Worm (Caenorhabditis elegans) whole organism, L4 larva: ENCODE data around the gene mrpl-32.
A peak's percentile ranks its signal among the peaks of the same experiment; 100 is the strongest.

Source experiments
- F10B5.3 ChIP-seq: sonication (generic microtip); optimal IDR thresholded peaks from 2 replicates; lab custom pipeline; 2016; ENCODE audit warnings: mild to moderate bottlenecking, missing genetic modification characterization, missing compliant biosample characterization
- F26F4.8 ChIP-seq: fragments of 200-800 bp; sonication (Bioruptor generic); conservative IDR thresholded peaks from 2 replicates; pipeline ENCODE4 v1.3.6; 2022; ENCODE audit warnings: missing genetic modification characterization, missing compliant biosample characterization
- F37D6.2 ChIP-seq: sonication (generic microtip); optimal IDR thresholded peaks from 2 replicates; lab custom pipeline; 2016; ENCODE audit warnings: mild to moderate bottlenecking, missing genetic modification characterization, missing compliant biosample characterization
- T20F7.1 ChIP-seq: fragments of 200-800 bp; sonication (Bioruptor generic); optimal IDR thresholded peaks from 2 replicates; lab custom pipeline; 2018; ENCODE audit warnings: mild to moderate bottlenecking, missing genetic modification characterization, missing compliant biosample characterization
- T26A8.4 ChIP-seq: fragments of 200-800 bp; sonication (Bioruptor generic); IDR thresholded peaks from 2 replicates; pipeline ENCODE4 v1.3.6; 2022; ENCODE audit warnings: missing genetic modification characterization, missing compliant biosample characterization
- ceh-28 ChIP-seq: fragments of 150-350 bp; optimal IDR thresholded peaks from 2 replicates; lab custom pipeline; 2014; ENCODE audit warnings: missing biosample characterization, missing genetic modification reagents, missing genetic modification characterization
- ceh-32 ChIP-seq: sonication (generic microtip); optimal IDR thresholded peaks from 2 replicates; lab custom pipeline; 2016; ENCODE audit warnings: mild to moderate bottlenecking, missing genetic modification characterization, missing compliant biosample characterization; ENCODE audit not compliant: poor library complexity
- ces-1 ChIP-seq: fragments of 150-350 bp; sonication (generic microtip); optimal IDR thresholded peaks from 4 replicates; lab custom pipeline; 2014; ENCODE audit warnings: missing biosample characterization, missing genetic modification reagents, missing genetic modification characterization
- daf-16 ChIP-seq, 3 experiments: sonication (generic microtip); optimal IDR thresholded peaks; 2 replicates each; lab custom pipeline; 2016 to 2017; ENCODE audit warnings: missing genetic modification characterization in 3 of 3, missing genetic modification reagents in 3 of 3, mild to moderate bottlenecking in 2 of 3, missing compliant biosample characterization in 2 of 3, missing biosample characterization in 1 of 3, moderate library complexity in 1 of 3
- daf-8 ChIP-seq: fragments of 200-800 bp; sonication (Bioruptor generic); IDR thresholded peaks from 2 replicates; pipeline ENCODE4 v1.3.6; 2022; ENCODE audit warnings: missing genetic modification characterization, missing compliant biosample characterization
- dpl-1 ChIP-seq: fragments of 150-350 bp; optimal IDR thresholded peaks from 2 replicates; lab custom pipeline; 2014; ENCODE audit warnings: missing biosample characterization, missing genetic modification reagents, missing genetic modification characterization
- dve-1 ChIP-seq: sonication (generic microtip); optimal IDR thresholded peaks from 2 replicates; lab custom pipeline; 2017; ENCODE audit warnings: antibody characterized with exemption, mild to moderate bottlenecking, missing genetic modification characterization, missing compliant biosample characterization; ENCODE audit not compliant: insufficient read depth
- egl-27 ChIP-seq: sonication (generic microtip); optimal IDR thresholded peaks from 3 replicates; lab custom pipeline; 2017; ENCODE audit warnings: missing biosample characterization, missing genetic modification reagents, missing genetic modification characterization
- egl-43 ChIP-seq: fragments of 200-800 bp; sonication (Bioruptor generic); IDR thresholded peaks from 2 replicates; pipeline ENCODE4 v1.3.6; 2022; ENCODE audit warnings: missing genetic modification reagents, missing genetic modification characterization, missing compliant biosample characterization
- fkh-10 ChIP-seq: fragments of 150-350 bp; optimal IDR thresholded peaks from 2 replicates; lab custom pipeline; 2014; ENCODE audit warnings: missing biosample characterization, missing genetic modification reagents, missing genetic modification characterization
- fos-1 ChIP-seq: fragments of 150-350 bp; optimal IDR thresholded peaks from 2 replicates; lab custom pipeline; 2014; ENCODE audit warnings: missing biosample characterization, missing genetic modification characterization
- hlh-11 ChIP-seq: fragments of 200-800 bp; sonication (Bioruptor generic); optimal IDR thresholded peaks from 2 replicates; lab custom pipeline; 2018; ENCODE audit warnings: mild to moderate bottlenecking, missing genetic modification characterization, missing compliant biosample characterization
- hmg-1.1 ChIP-seq: fragments of 200-800 bp; sonication (Bioruptor generic); IDR thresholded peaks from 2 replicates; pipeline ENCODE4 v1.3.6; 2022; ENCODE audit warnings: missing genetic modification reagents, missing genetic modification characterization, missing compliant biosample characterization
- jun-1 ChIP-seq: fragments of 150-350 bp; optimal IDR thresholded peaks from 2 replicates; lab custom pipeline; 2014; ENCODE audit warnings: missing biosample characterization, missing genetic modification reagents, missing genetic modification characterization
- lim-7 ChIP-seq: fragments of 200-800 bp; sonication (Bioruptor generic); IDR thresholded peaks from 2 replicates; pipeline ENCODE4 v1.3.6; 2022; ENCODE audit warnings: missing genetic modification characterization, missing compliant biosample characterization
- lin-1 ChIP-seq: fragments of 200-800 bp; sonication (Bioruptor generic); IDR thresholded peaks from 2 replicates; pipeline ENCODE4 v1.3.6; 2022; ENCODE audit warnings: missing genetic modification reagents, missing genetic modification characterization, missing compliant biosample characterization
- lin-39 ChIP-seq: fragments of 150-350 bp; optimal IDR thresholded peaks from 2 replicates; lab custom pipeline; 2014; ENCODE audit warnings: missing biosample characterization, missing genetic modification reagents, missing genetic modification characterization
- lir-3 ChIP-seq: sonication (generic microtip); optimal IDR thresholded peaks from 2 replicates; lab custom pipeline; 2016; ENCODE audit warnings: mild to moderate bottlenecking, missing genetic modification characterization, missing compliant biosample characterization
- lsy-2 ChIP-seq, 2 experiments: fragments of 150-350 bp in 1 of 2; sonication (generic microtip) in 1 of 2; optimal IDR thresholded peaks; 2 replicates each; lab custom pipeline; 2014 to 2017; ENCODE audit warnings: missing biosample characterization in 2 of 2, missing genetic modification characterization in 2 of 2
- madf-9 ChIP-seq: fragments of 200-800 bp; sonication (Bioruptor generic); conservative IDR thresholded peaks from 2 replicates; pipeline ENCODE4 v1.3.6; 2022; ENCODE audit warnings: missing genetic modification reagents, missing genetic modification characterization, missing compliant biosample characterization
- mdl-1 ChIP-seq, 2 experiments: fragments of 150-350 bp in 1 of 2; sonication (generic microtip) in 1 of 2; optimal IDR thresholded peaks; 2 replicates each; lab custom pipeline; 2014 to 2017; ENCODE audit warnings: missing biosample characterization in 2 of 2, missing genetic modification characterization in 2 of 2
- mdt-29 ChIP-seq: fragments of 200-800 bp; sonication (Bioruptor generic); IDR thresholded peaks from 2 replicates; pipeline ENCODE4 v1.3.6; 2022; ENCODE audit warnings: missing genetic modification reagents, missing genetic modification characterization, missing compliant biosample characterization
- mep-1 ChIP-seq: fragments of 150-350 bp; sonication (generic microtip); optimal IDR thresholded peaks from 3 replicates; lab custom pipeline; 2014; ENCODE audit warnings: missing biosample characterization, missing genetic modification characterization
- mes-2 ChIP-seq: sonication (generic microtip); optimal IDR thresholded peaks from 2 replicates; lab custom pipeline; 2016; ENCODE audit warnings: missing genotype, mild to moderate bottlenecking, missing genetic modification characterization, missing compliant biosample characterization; ENCODE audit not compliant: poor library complexity, severe bottlenecking
- mxl-3 ChIP-seq: fragments of 200-800 bp; sonication (Bioruptor generic); optimal IDR thresholded peaks from 2 replicates; lab custom pipeline; 2018; ENCODE audit warnings: mild to moderate bottlenecking, missing genetic modification characterization, missing compliant biosample characterization
- nhr-102 ChIP-seq: sonication (generic microtip); optimal IDR thresholded peaks from 2 replicates; lab custom pipeline; 2016; ENCODE audit warnings: mild to moderate bottlenecking, missing genetic modification characterization, moderate library complexity, missing compliant biosample characterization
- nhr-111 ChIP-seq: fragments of 200-800 bp; sonication (Bioruptor generic); optimal IDR thresholded peaks from 2 replicates; lab custom pipeline; 2018; ENCODE audit warnings: mild to moderate bottlenecking, missing genetic modification characterization, missing compliant biosample characterization
- nhr-28 ChIP-seq: fragments of 150-350 bp; optimal IDR thresholded peaks from 2 replicates; lab custom pipeline; 2014; ENCODE audit warnings: missing biosample characterization, missing genetic modification characterization
- nhr-6 ChIP-seq: fragments of 150-350 bp; optimal IDR thresholded peaks from 2 replicates; lab custom pipeline; 2014; ENCODE audit warnings: missing biosample characterization, missing genetic modification characterization
- pha-4 ChIP-seq, 2 experiments: fragments of 150-350 bp in 1 of 2; fragments of 200-800 bp in 1 of 2; sonication (Bioruptor generic) in 1 of 2; IDR thresholded peaks in 1 of 2; optimal IDR thresholded peaks in 1 of 2; 2 replicates each; pipeline versions ENCODE4 v1.3.6 to Lab custom; 2014 to 2022; ENCODE audit warnings: missing genetic modification characterization in 2 of 2, missing genetic modification reagents in 2 of 2, missing biosample characterization in 1 of 2, missing compliant biosample characterization in 1 of 2
- php-3 ChIP-seq: fragments of 200-800 bp; sonication (Bioruptor generic); IDR thresholded peaks from 2 replicates; pipeline ENCODE4 v1.3.6; 2022; ENCODE audit warnings: missing genetic modification reagents, missing genetic modification characterization, missing compliant biosample characterization
- pqm-1 ChIP-seq: sonication (generic microtip); optimal IDR thresholded peaks from 2 replicates; lab custom pipeline; 2017; ENCODE audit warnings: missing biosample characterization, missing genetic modification characterization
- rbr-2 ChIP-seq: sonication (generic microtip); optimal IDR thresholded peaks from 2 replicates; lab custom pipeline; 2016; ENCODE audit warnings: missing genotype, missing genetic modification characterization, missing compliant biosample characterization
- saeg-2 ChIP-seq: fragments of 200-800 bp; sonication (Bioruptor generic); IDR thresholded peaks from 2 replicates; pipeline ENCODE4 v1.3.6; 2022; ENCODE audit warnings: missing genetic modification reagents, missing genetic modification characterization, missing compliant biosample characterization
- sdz-12 ChIP-seq: fragments of 200-800 bp; sonication (Bioruptor generic); optimal IDR thresholded peaks from 2 replicates; lab custom pipeline; 2018; ENCODE audit warnings: mild to moderate bottlenecking, missing genetic modification characterization, missing compliant biosample characterization
- spr-1 ChIP-seq: sonication (generic microtip); optimal IDR thresholded peaks from 2 replicates; lab custom pipeline; 2016; ENCODE audit warnings: mild to moderate bottlenecking, missing genetic modification characterization, missing compliant biosample characterization
- spr-3 ChIP-seq: fragments of 200-800 bp; sonication (Bioruptor generic); optimal IDR thresholded peaks from 2 replicates; lab custom pipeline; 2018; ENCODE audit warnings: mild to moderate bottlenecking, missing genetic modification characterization, missing compliant biosample characterization
- unc-130 ChIP-seq: sonication (generic microtip); optimal IDR thresholded peaks from 2 replicates; lab custom pipeline; 2016; ENCODE audit warnings: missing genetic modification reagents, missing genetic modification characterization, missing compliant biosample characterization
- unc-39 ChIP-seq: sonication (generic microtip); optimal IDR thresholded peaks from 2 replicates; lab custom pipeline; 2017; ENCODE audit warnings: missing biosample characterization, missing genetic modification characterization
- unc-62 ChIP-seq, 3 experiments: fragments of 150-350 bp in 1 of 3; sonication (generic microtip); optimal IDR thresholded peaks in 2 of 3; peaks in 1 of 3; 1 replicate in 1 of 3; 2 replicates in 2 of 3; lab custom pipeline; 2014 to 2017; ENCODE audit warnings: missing biosample characterization in 3 of 3, missing genetic modification characterization in 3 of 3, missing genetic modification reagents in 3 of 3, missing genotype in 1 of 3
- vab-7 ChIP-seq: fragments of 200-800 bp; sonication (Bioruptor generic); IDR thresholded peaks from 2 replicates; pipeline ENCODE4 v1.3.6; 2022; ENCODE audit warnings: missing genetic modification reagents, missing genetic modification characterization, missing compliant biosample characterization

mrpl-32 gene

DNA sequence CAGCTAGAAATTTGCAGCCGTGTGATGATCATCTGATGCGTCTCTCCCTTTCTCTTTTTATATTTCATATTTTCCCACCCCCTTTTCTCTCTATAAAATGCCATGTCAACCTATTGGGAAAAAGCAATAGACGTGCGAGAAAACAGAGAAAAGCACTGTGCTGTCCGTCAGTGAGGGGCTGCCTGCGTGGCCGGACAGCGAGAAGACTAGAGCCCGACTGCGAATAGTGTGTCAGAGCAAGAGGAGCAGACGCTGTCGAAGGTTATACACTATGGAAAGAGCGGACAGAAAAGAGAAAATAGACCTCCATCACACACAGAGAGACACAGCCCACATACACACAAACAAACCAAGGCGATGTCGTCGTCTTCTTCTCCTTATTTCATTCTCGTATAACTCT lies 24.5 kb upstream of the mrpl-32 start (continued):
- TF ChIP-seq ceh-28 (tag; lab: Kevin White, UChicago) = no peak
- peak; percentile 90 for TF ChIP-seq dve-1 (tag; lab: Kevin White, UChicago)
- 0 out of 2 replicates have a peak, but pooled peaks have one; percentile 31 for TF ChIP-seq lin-1
- TF ChIP-seq spr-3 (GFP tag; lab: Kevin White, UChicago) = no peak
- no peak for TF ChIP-seq F26F4.8 (GFP tag; lab: Robert Waterston, UW)
- TF ChIP-seq T26A8.4 = peak; percentile 64
- TF ChIP-seq unc-39 = no peak
- TF ChIP-seq sdz-12 (GFP tag; lab: Kevin White, UChicago) = no peak
- TF ChIP-seq nhr-102 (tag; lab: Kevin White, UChicago) = peak; percentile 66
- TF ChIP-seq spr-1 (tag; lab: Kevin White, UChicago) = peak; percentile 61
- TF ChIP-seq lin-39 (tag; lab: Kevin White, UChicago) = no peak
- TF ChIP-seq pqm-1 (tag; lab: Kevin White, UChicago) = peak; percentile 40
- 0 out of 2 replicates have a peak, but pooled peaks have one; percentile 6 for TF ChIP-seq php-3 (GFP tag; lab: Robert Waterston, UW)
- TF ChIP-seq nhr-111 (GFP tag; lab: Kevin White, UChicago) = no peak
- TF ChIP-seq mdt-29 (GFP tag; lab: Robert Waterston, UW) = 0 out of 2 replicates have a peak, but pooled peaks have one; percentile 42
- TF ChIP-seq F37D6.2 = peak; percentile 30
- TF ChIP-seq dpl-1 (GFP tag; lab: Kevin White, UChicago) = peak; percentile 27
- peak; percentile 64 to 81 for TF ChIP-seq lsy-2 (tag; optimal IDR thresholded peaks at IDR 0.05; lab: Kevin White, UChicago)
- peak in 1 of 2 experiments; percentile 97 for TF ChIP-seq unc-62 (GFP tag; optimal IDR thresholded peaks at IDR 0.05 in 1 of 2; lab: Kevin White, UChicago)
- no peak for TF ChIP-seq unc-62 (tag; optimal IDR thresholded peaks at IDR 0.05; lab: Kevin White, UChicago)
- TF ChIP-seq nhr-28 (tag; lab: Kevin White, UChicago) = peak; percentile 87
- TF ChIP-seq daf-8 (GFP tag; lab: Robert Waterston, UW) = no peak
- peak; percentile 49; the same call in 1 of the 2 replicates for TF ChIP-seq lim-7
- TF ChIP-seq egl-43 = peak; percentile 76
- TF ChIP-seq F10B5.3 (tag; lab: Kevin White, UChicago) = no peak
- TF ChIP-seq mxl-3 = peak; percentile 69
- TF ChIP-seq T20F7.1 (GFP tag; lab: Kevin White, UChicago) = peak; percentile 82
- peak; percentile 79 for TF ChIP-seq mes-2 (tag; lab: Kevin White, UChicago)
- no peak for TF ChIP-seq saeg-2
- peak; percentile 71; the same call in 1 of the 2 replicates for TF ChIP-seq hmg-1.1 (GFP tag; lab: Robert Waterston, UW)
- TF ChIP-seq fos-1 (tag; lab: Kevin White, UChicago) = no peak
- TF ChIP-seq lir-3 (tag; lab: Kevin White, UChicago) = no peak
- no peak for TF ChIP-seq egl-27 (tag; lab: Kevin White, UChicago)
- no peak for TF ChIP-seq fkh-10 (GFP tag; lab: Kevin White, UChicago)
- peak; percentile 58 for TF ChIP-seq pha-4 (GFP tag; IDR thresholded peaks at IDR 0.05; lab: Robert Waterston, UW)
- TF ChIP-seq pha-4 (tag; optimal IDR thresholded peaks at IDR 0.05; lab: Kevin White, UChicago) = no peak
- TF ChIP-seq vab-7 (GFP tag; lab: Robert Waterston, UW) = 0 out of 2 replicates have a peak, but pooled peaks have one; percentile 22

DNA sequence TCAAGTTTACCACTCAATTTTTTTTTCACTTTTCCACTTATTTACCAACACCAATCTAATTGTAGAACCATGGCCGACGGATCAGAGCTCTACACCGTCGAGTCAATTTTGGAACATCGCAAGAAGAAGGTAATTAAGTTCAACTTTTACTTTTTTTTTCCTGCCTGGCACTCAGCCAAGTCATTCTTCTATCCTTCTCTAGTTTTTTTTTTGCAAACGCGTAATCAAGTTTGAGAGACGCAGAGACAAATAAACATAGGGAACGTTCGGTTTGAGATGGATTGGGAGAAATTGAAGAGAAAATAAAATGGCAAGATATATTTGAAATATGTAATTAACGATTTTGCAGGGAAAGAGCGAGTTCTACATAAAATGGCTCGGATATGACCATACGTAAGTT lies 23.3 kb upstream of the mrpl-32 start, which contains the start of gene cec-1:
cec-1 (plus strand) TSS at position 63 of the 400 bp plus-strand sequence.
- TF ChIP-seq ces-1 (GFP tag; lab: Kevin White, UChicago) = peak; percentile 57
- TF ChIP-seq madf-9 (GFP tag; lab: Robert Waterston, UW) = no peak
- TF ChIP-seq daf-16 (GFP tag; optimal IDR thresholded peaks at IDR 0.05; lab: Kevin White, UChicago) = no peak
- no peak for TF ChIP-seq daf-16 (tag; optimal IDR thresholded peaks at IDR 0.05; lab: Kevin White, UChicago)
- no peak for TF ChIP-seq spr-3 (GFP tag; lab: Kevin White, UChicago)
- TF ChIP-seq F26F4.8 (GFP tag; lab: Robert Waterston, UW) = no peak
- TF ChIP-seq hlh-11 (tag; lab: Kevin White, UChicago) = peak; percentile 8
- TF ChIP-seq rbr-2 (tag; lab: Kevin White, UChicago) = no peak
- TF ChIP-seq mes-2 (tag; lab: Kevin White, UChicago) = peak; percentile 12
- TF ChIP-seq nhr-6 (tag; lab: Kevin White, UChicago) = no peak
- TF ChIP-seq mdl-1 (tag; optimal IDR thresholded peaks at IDR 0.05; lab: Kevin White, UChicago) = no peak
- peak in 1 of 2 experiments; percentile 52 for TF ChIP-seq lsy-2 (tag; optimal IDR thresholded peaks at IDR 0.05; lab: Kevin White, UChicago)
- no peak for TF ChIP-seq ceh-32
- TF ChIP-seq mep-1 (tag; lab: Kevin White, UChicago) = peak; percentile 10
- no peak for TF ChIP-seq jun-1 (tag; lab: Kevin White, UChicago)
- no peak for TF ChIP-seq mdt-29 (GFP tag; lab: Robert Waterston, UW)
- TF ChIP-seq nhr-28 (tag; lab: Kevin White, UChicago) = peak; percentile 30
- TF ChIP-seq unc-130 (GFP tag; lab: Kevin White, UChicago) = no peak
- peak; percentile 44 for TF ChIP-seq dve-1 (tag; lab: Kevin White, UChicago)
